Fruit fly (Drosophila melanogaster) whole organism, prepupa: ENCODE data around the gene stai.

Experiments
- Blimp-1 ChIP-seq: fragments of 200-800 bp; sonication (Bioruptor generic); optimal IDR thresholded peaks from 3 replicates; lab custom pipeline; 2017; ENCODE audit warnings: missing biosample characterization, missing genetic modification characterization, mild to moderate bottlenecking, moderate library complexity, missing genetic modification reagents
- CG10631 ChIP-seq: fragments of 200-800 bp; sonication (Bioruptor generic); optimal IDR thresholded peaks from 2 replicates; lab custom pipeline; 2016; ENCODE audit warnings: missing biosample characterization, missing genetic modification characterization
- CG10669 ChIP-seq: fragments of 200-800 bp; sonication (Bioruptor generic); optimal IDR thresholded peaks from 3 replicates; lab custom pipeline; 2018; ENCODE audit warnings: missing biosample characterization, mild to moderate bottlenecking, missing genetic modification characterization, moderate library complexity
- CG11762 ChIP-seq: fragments of 200-800 bp; sonication (Bioruptor generic); optimal IDR thresholded peaks from 3 replicates; lab custom pipeline; 2016; ENCODE audit warnings: missing biosample characterization, missing genetic modification characterization; ENCODE audit not compliant: insufficient read depth
- CG11902 ChIP-seq: fragments of 200-800 bp; sonication (Bioruptor generic); optimal IDR thresholded peaks from 3 replicates; lab custom pipeline; 2016; ENCODE audit warnings: missing biosample characterization, missing genetic modification characterization
- CG15336 ChIP-seq: fragments of 200-800 bp; sonication (Bioruptor generic); IDR thresholded peaks from 2 replicates; pipeline ENCODE4 v1.3.6; 2022; ENCODE audit warnings: missing biosample characterization, missing genetic modification characterization
- CG1621 ChIP-seq: fragments of 200-800 bp; sonication (Bioruptor generic); optimal IDR thresholded peaks from 3 replicates; lab custom pipeline; 2018; ENCODE audit warnings: missing biosample characterization, mild to moderate bottlenecking, missing genetic modification characterization
- CG16779 ChIP-seq: fragments of 200-800 bp; sonication (Bioruptor generic); optimal IDR thresholded peaks from 3 replicates; lab custom pipeline; 2017; ENCODE audit warnings: missing biosample characterization, mild to moderate bottlenecking, missing genetic modification characterization
- CG31627 ChIP-seq: fragments of 200-800 bp; sonication (Bioruptor generic); optimal IDR thresholded peaks from 3 replicates; lab custom pipeline; 2016; ENCODE audit warnings: missing biosample characterization, missing genetic modification characterization
- CG32006 ChIP-seq: fragments of 200-800 bp; sonication (Bioruptor generic); optimal IDR thresholded peaks from 3 replicates; lab custom pipeline; 2017; ENCODE audit warnings: missing biosample characterization, mild to moderate bottlenecking, missing genetic modification characterization
- CG34406 ChIP-seq: fragments of 200-800 bp; sonication (Bioruptor generic); optimal IDR thresholded peaks from 3 replicates; lab custom pipeline; 2016; ENCODE audit warnings: missing biosample characterization, missing genetic modification characterization
- CG3919 ChIP-seq: fragments of 200-800 bp; sonication (Bioruptor generic); optimal IDR thresholded peaks from 3 replicates; lab custom pipeline; 2016; ENCODE audit warnings: missing biosample characterization, missing genetic modification characterization
- CG4318 ChIP-seq: fragments of 200-800 bp; sonication (Bioruptor generic); optimal IDR thresholded peaks from 3 replicates; lab custom pipeline; 2017; ENCODE audit warnings: missing biosample characterization, mild to moderate bottlenecking, missing genetic modification characterization
- CG6163 ChIP-seq: fragments of 200-800 bp; sonication (Bioruptor generic); IDR thresholded peaks from 3 replicates; pipeline ENCODE4 v1.3.6; 2022; ENCODE audit warnings: missing biosample characterization, missing genetic modification characterization
- CG6808 ChIP-seq: fragments of 200-800 bp; sonication (Bioruptor generic); optimal IDR thresholded peaks from 3 replicates; lab custom pipeline; 2017; ENCODE audit warnings: missing biosample characterization, missing genetic modification characterization, mild to moderate bottlenecking, moderate library complexity, missing genetic modification reagents
- CG6854 ChIP-seq: fragments of 200-800 bp; sonication (Bioruptor generic); optimal IDR thresholded peaks from 2 replicates; lab custom pipeline; 2017; ENCODE audit warnings: missing biosample characterization, mild to moderate bottlenecking, missing genetic modification characterization
- CG8119 ChIP-seq: fragments of 200-800 bp; sonication (Bioruptor generic); IDR thresholded peaks from 3 replicates; pipeline ENCODE4 v1.3.6; 2022; ENCODE audit warnings: missing biosample characterization, missing genetic modification characterization
- CG8319 ChIP-seq: fragments of 200-800 bp; sonication (Bioruptor generic); optimal IDR thresholded peaks from 3 replicates; lab custom pipeline; 2016; ENCODE audit warnings: missing biosample characterization, missing genetic modification characterization
- Eip75B ChIP-seq: fragments of 200-800 bp; sonication (Bioruptor generic); optimal IDR thresholded peaks from 3 replicates; lab custom pipeline; 2016; ENCODE audit warnings: missing biosample characterization, missing genetic modification characterization
- Eip78C ChIP-seq: fragments of 200-800 bp; sonication (Bioruptor generic); peaks from one replicate; lab custom pipeline; 2016; ENCODE audit warnings: missing biosample characterization, missing genetic modification characterization
- Eip93F ChIP-seq: fragments of 200-800 bp; sonication (Bioruptor generic); optimal IDR thresholded peaks from 2 replicates; lab custom pipeline; 2016; ENCODE audit warnings: missing biosample characterization, mild to moderate bottlenecking, missing genetic modification characterization
- Ets21C ChIP-seq: fragments of 200-800 bp; sonication (Bioruptor generic); optimal IDR thresholded peaks from 3 replicates; lab custom pipeline; 2016; ENCODE audit warnings: missing biosample characterization, missing genetic modification characterization
- Gug ChIP-seq: fragments of 200-800 bp; sonication (Bioruptor generic); IDR thresholded peaks from 2 replicates; pipeline ENCODE4 v1.3.6; 2022; ENCODE audit warnings: missing biosample characterization, missing genetic modification characterization
- Hr38 ChIP-seq: sonication (Bioruptor generic); optimal IDR thresholded peaks from 2 replicates; lab custom pipeline; 2016; ENCODE audit warnings: missing biosample characterization, missing genetic modification characterization
- Hr39 ChIP-seq: fragments of 200-800 bp; sonication (Bioruptor generic); optimal IDR thresholded peaks from 2 replicates; lab custom pipeline; 2016; ENCODE audit warnings: missing biosample characterization, missing genetic modification characterization
- Lpt ChIP-seq: fragments of 200-800 bp; sonication (Bioruptor generic); optimal IDR thresholded peaks from 3 replicates; lab custom pipeline; 2016; ENCODE audit warnings: missing biosample characterization, missing genetic modification characterization
- Smox ChIP-seq: fragments of 200-800 bp; sonication (Bioruptor generic); optimal IDR thresholded peaks from 3 replicates; lab custom pipeline; 2016; ENCODE audit warnings: missing biosample characterization, missing genetic modification characterization
- Sox14 ChIP-seq: fragments of 200-800 bp; sonication (Bioruptor generic); optimal IDR thresholded peaks from 3 replicates; lab custom pipeline; 2016; ENCODE audit warnings: missing biosample characterization, missing genetic modification characterization
- achi ChIP-seq: fragments of 200-800 bp; sonication (Bioruptor generic); optimal IDR thresholded peaks from 3 replicates; lab custom pipeline; 2016; ENCODE audit warnings: missing biosample characterization, missing genetic modification characterization
- cyc ChIP-seq: fragments of 200-800 bp; sonication (Bioruptor generic); optimal IDR thresholded peaks from 3 replicates; lab custom pipeline; 2016; ENCODE audit warnings: missing biosample characterization, missing genetic modification characterization
- dac ChIP-seq: fragments of 200-800 bp; sonication (Bioruptor generic); optimal IDR thresholded peaks from 2 replicates; lab custom pipeline; 2017; ENCODE audit warnings: missing biosample characterization, mild to moderate bottlenecking, missing genetic modification characterization
- dsx ChIP-seq: fragments of 200-800 bp; optimal IDR thresholded peaks from 3 replicates; lab custom pipeline; 2019; ENCODE audit warnings: missing biosample characterization, mild to moderate bottlenecking, missing genetic modification characterization, moderate library complexity; ENCODE audit not compliant: poor library complexity, severe bottlenecking
- eg ChIP-seq: fragments of 200-800 bp; sonication (Bioruptor generic); IDR thresholded peaks from 3 replicates; pipeline ENCODE4 v1.3.6; 2022; ENCODE audit warnings: missing biosample characterization, missing genetic modification characterization
- fd59A ChIP-seq: fragments of 200-800 bp; sonication (Bioruptor generic); optimal IDR thresholded peaks from 2 replicates; lab custom pipeline; 2017; ENCODE audit warnings: missing biosample characterization, mild to moderate bottlenecking, missing genetic modification characterization, missing genetic modification reagents
- lz ChIP-seq: fragments of 200-800 bp; sonication (Bioruptor generic); optimal IDR thresholded peaks from 3 replicates; lab custom pipeline; 2016; ENCODE audit warnings: missing biosample characterization, missing genetic modification characterization
- pdm3 ChIP-seq: fragments of 200-800 bp; sonication (Bioruptor generic); optimal IDR thresholded peaks from 3 replicates; lab custom pipeline; 2016; ENCODE audit warnings: missing biosample characterization, missing genetic modification characterization
- salr ChIP-seq, 2 experiments: fragments of 200-800 bp; sonication (Bioruptor generic); optimal IDR thresholded peaks; 3 replicates each; lab custom pipeline; 2016 to 2018; ENCODE audit warnings: missing biosample characterization in 2 of 2, missing genetic modification characterization in 2 of 2, mild to moderate bottlenecking in 1 of 2
- ss ChIP-seq, 2 experiments: fragments of 200-800 bp; sonication (Bioruptor generic); optimal IDR thresholded peaks; 2 replicates in 1 of 2; 3 replicates in 1 of 2; lab custom pipeline; 2017 to 2018; ENCODE audit warnings: mild to moderate bottlenecking in 2 of 2, missing biosample characterization in 2 of 2, missing genetic modification characterization in 2 of 2, moderate library complexity in 1 of 2
- svp ChIP-seq: fragments of 200-800 bp; sonication (Bioruptor generic); peaks from one replicate; lab custom pipeline; 2016; ENCODE audit warnings: missing biosample characterization, missing genetic modification characterization
- vri ChIP-seq: fragments of 200-800 bp; sonication (Bioruptor generic); optimal IDR thresholded peaks from 3 replicates; lab custom pipeline; 2016; ENCODE audit warnings: missing biosample characterization, mild to moderate bottlenecking, missing genetic modification characterization

The stai gene

dm6 chr2L:6051212-6051621 is 49.0 kb upstream of the stai start (continued):
- TF ChIP-seq Blimp-1 (GFP tag; lab: Kevin White, UChicago) (peak; percentile 81), CG31627 (GFP tag; lab: Kevin White, UChicago) (peak; percentile 94), CG16779 (tag; lab: Kevin White, UChicago) (peak; percentile 94), Lpt (GFP tag; lab: Kevin White, UChicago) (peak; percentile 92), Gug (GFP tag; lab: Robert Waterston, UW) (peak; percentile 89), CG11762 (peak; percentile 93), pdm3 (GFP tag; lab: Kevin White, UChicago) (peak; percentile 96), CG8119 (GFP tag; lab: Robert Waterston, UW) (peak; percentile 98), CG10631 (GFP tag; lab: Kevin White, UChicago) (peak; percentile 91), CG34406 (GFP tag; lab: Kevin White, UChicago) (peak; percentile 96), CG8319 (GFP tag; lab: Kevin White, UChicago) (peak; percentile 88), svp (GFP tag; lab: Kevin White, UChicago) (peak; percentile 98), dsx (GFP tag; lab: Kevin White, UChicago) (peak; percentile 94), CG6854 (GFP tag; lab: Kevin White, UChicago) (peak; percentile 95), Smox (GFP tag; lab: Kevin White, UChicago) (peak; percentile 96), CG6808 (peak; percentile 93), cyc (peak; percentile 93)

dm6 chr2L:6053874-6054469 is 46.2 kb upstream of the stai start, which contains the start of gene CG13995:
Gene CG13995, plus strand, starts transcription at chr2L:6054302.
- TF ChIP-seq ss (GFP tag; optimal IDR thresholded peaks at IDR 0.05; lab: Kevin White, UChicago) (peak; percentile 8 to 19), CG1621 (tag; lab: Kevin White, UChicago) (peak; percentile 53), CG15336 (GFP tag; lab: Robert Waterston, UW) (0 out of 2 replicates have a peak, but pooled peaks have one; percentile 20), Eip78C (GFP tag; lab: Kevin White, UChicago) (no peak), CG6808 (no peak), Hr38 (no peak), Eip93F (GFP tag; lab: Kevin White, UChicago) (no peak), CG10669 (GFP tag; lab: Kevin White, UChicago) (no peak), CG11762 (no peak), pdm3 (GFP tag; lab: Kevin White, UChicago) (no peak)
- TF ChIP-seq, all 60 proteins: peak for 3

DNA sequence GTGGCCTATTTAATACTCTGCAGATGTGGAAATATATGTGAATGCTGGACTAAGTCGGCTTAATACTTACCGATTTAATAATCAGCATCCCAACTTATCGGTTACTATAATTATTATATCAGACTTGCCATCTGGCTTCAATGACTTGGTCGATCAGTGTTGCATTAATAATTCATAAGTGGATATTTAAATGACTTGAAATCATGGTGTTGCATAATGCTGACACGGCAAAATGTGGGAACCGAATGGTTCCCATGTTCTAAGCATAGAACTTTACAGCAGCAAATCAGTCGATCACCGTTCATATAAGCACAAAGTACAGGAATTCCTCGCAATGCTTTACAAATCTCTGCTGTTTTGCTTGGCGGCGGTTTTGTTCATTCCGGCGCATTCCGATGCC is 40.0 kb upstream of the stai start, which contains the start of gene CG34180:
Gene CG34180 (plus strand): TSS at position 301 of the 400 bp plus-strand sequence.
- TF ChIP-seq Eip93F (GFP tag; lab: Kevin White, UChicago) (no peak), CG32006 (no peak), pdm3 (GFP tag; lab: Kevin White, UChicago) (no peak), fd59A (GFP tag; lab: Kevin White, UChicago) (no peak), dac (no peak), salr (GFP tag; optimal IDR thresholded peaks at IDR 0.05; lab: Kevin White, UChicago) (no peak)

DNA sequence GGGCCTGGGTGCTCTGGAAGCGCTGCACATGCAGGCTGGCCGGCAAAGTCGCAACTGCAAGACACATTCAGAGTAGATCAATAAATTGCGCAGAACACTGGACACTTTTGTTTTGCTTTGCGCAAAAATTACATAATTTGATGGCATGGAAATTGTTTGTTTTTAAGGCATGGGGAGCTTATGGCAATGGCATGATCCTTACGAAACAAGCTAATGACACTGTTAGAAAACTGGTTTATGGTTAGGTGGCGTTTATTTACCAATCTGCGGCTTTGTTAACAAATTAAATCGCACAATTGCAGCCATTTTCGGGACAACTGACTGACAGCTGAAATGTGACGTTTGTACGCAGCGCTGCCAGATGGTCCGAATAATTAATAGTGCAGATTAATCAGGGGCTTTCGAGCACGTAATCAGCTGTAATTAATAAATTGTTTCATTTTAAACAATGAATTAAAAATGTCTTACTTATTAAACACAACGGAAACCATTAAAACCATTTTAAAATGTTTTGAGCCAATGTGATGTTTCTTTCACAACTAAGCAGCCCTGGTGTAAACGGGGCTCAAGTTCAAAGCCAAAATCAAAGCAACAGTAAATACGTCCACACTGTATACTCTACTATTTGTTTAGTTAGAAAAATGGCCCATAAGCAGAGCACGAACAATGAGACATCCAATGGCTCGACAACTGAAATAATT is 37.6 kb upstream of the stai start, which contains the start of the genes ND-51 and CG13994:
Gene ND-51 (minus strand): TSS at position 376 of the 701 bp plus-strand sequence.
Gene CG13994 (plus strand): TSS at position 608 of the 701 bp plus-strand sequence.
- TF ChIP-seq eg (peak; percentile 79), Lpt (GFP tag; lab: Kevin White, UChicago) (no peak), CG6163 (GFP tag; lab: Robert Waterston, UW) (peak; percentile 78), CG10631 (GFP tag; lab: Kevin White, UChicago) (peak; percentile 67), svp (GFP tag; lab: Kevin White, UChicago) (peak; percentile 95), cyc (peak; percentile 81), vri (peak; percentile 76), Sox14 (GFP tag; lab: Kevin White, UChicago) (peak; percentile 88), CG1621 (tag; lab: Kevin White, UChicago) (peak; percentile 62), CG4318 (GFP tag; lab: Kevin White, UChicago) (no peak), achi (GFP tag; lab: Kevin White, UChicago) (peak; percentile 100), lz (GFP tag; lab: Kevin White, UChicago) (peak; percentile 83), CG32006 (peak; percentile 74), CG3919 (peak; percentile 79), ss (GFP tag; optimal IDR thresholded peaks at IDR 0.05; lab: Kevin White, UChicago) (no peak), CG8119 (GFP tag; lab: Robert Waterston, UW) (peak; percentile 49; the same call in 2 of the 3 replicates), CG31627 (GFP tag; lab: Kevin White, UChicago) (peak; percentile 85), Smox (GFP tag; lab: Kevin White, UChicago) (peak; percentile 70), Eip93F (GFP tag; lab: Kevin White, UChicago) (no peak), Hr39 (GFP tag; lab: Kevin White, UChicago) (peak; percentile 85), Eip75B (GFP tag; lab: Kevin White, UChicago) (peak; percentile 75), Hr38 (no peak), CG11902 (peak; percentile 61), CG11762 (peak; percentile 35), Gug (GFP tag; lab: Robert Waterston, UW) (peak; percentile 65; the same call in 1 of the 2 replicates), Ets21C (GFP tag; lab: Kevin White, UChicago) (peak; percentile 54)
